Worm (Caenorhabditis elegans): ENCODE data around the gene efhd-1.
A peak's percentile ranks its signal among the peaks of the same experiment; 100 is the strongest.

Gene efhd-1

ce11 chrII:14175099-14175498 is 3.5 kb upstream of the efhd-1 start, which contains the start of gene Y48B6A.5 (continued):
- TF ChIP-seq athp-1 (tag; optimal IDR thresholded peaks at IDR 0.05) (no peak), efl-1 (GFP tag; optimal IDR thresholded peaks at IDR 0.05) (no peak), ztf-18 (tag; optimal IDR thresholded peaks at IDR 0.05) (no peak), ceh-40 (GFP tag; IDR thresholded peaks at IDR 0.05) (no peak), lir-1 (GFP tag; conservative IDR thresholded peaks at IDR 0.05) (no peak)

DNA sequence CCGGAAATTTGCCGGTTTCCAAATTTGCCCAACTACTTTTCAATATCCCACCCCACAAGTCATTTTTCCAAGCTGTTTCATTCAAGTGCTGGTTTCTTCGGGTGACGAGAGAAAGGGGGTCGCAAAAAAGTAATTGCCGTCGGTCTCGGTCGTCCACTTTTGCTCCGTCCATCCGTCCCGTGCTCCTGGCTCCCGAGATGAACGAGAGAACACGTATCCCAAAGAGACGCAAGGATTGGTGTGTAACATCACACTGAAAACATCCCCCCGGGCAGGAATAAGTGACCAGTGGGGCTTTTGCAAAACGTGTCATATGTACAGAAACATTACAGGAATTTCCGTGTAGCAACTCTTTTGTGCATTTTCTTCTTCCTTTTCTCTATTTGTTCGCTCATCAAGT is 2.0 kb upstream of the efhd-1 start:
- TF ChIP-seq nhr-80 (tag; optimal IDR thresholded peaks at IDR 0.05), result no peak
- peak; percentile 50; the same call in 1 of the 2 replicates for TF ChIP-seq zfh-2 (GFP tag; conservative IDR thresholded peaks at IDR 0.05)

- no peak for TF ChIP-seq ceh-91 (GFP tag; IDR thresholded peaks at IDR 0.05)
- peak; percentile 6 for TF ChIP-seq atf-7 (tag; optimal IDR thresholded peaks at IDR 0.05)
Observed at ce11 chrII:14186937-14187336, 8.3 kb downstream of the efhd-1 start.

ce11 chrII:14187456-14187855 is 8.8 kb downstream of the efhd-1 start:
- TF ChIP-seq nfya-2 (GFP tag; IDR thresholded peaks at IDR 0.05), result no peak
- no peak for TF ChIP-seq madf-8 (GFP tag; conservative IDR thresholded peaks at IDR 0.05)
- TF ChIP-seq T26A5.8 (tag; optimal IDR thresholded peaks at IDR 0.05), result no peak
- TF ChIP-seq hsf-1 (GFP tag; IDR thresholded peaks at IDR 0.05), result no peak
- no peak for TF ChIP-seq ets-4 (GFP tag; optimal IDR thresholded peaks at IDR 0.05)
- TF ChIP-seq nhr-120 (GFP tag; IDR thresholded peaks at IDR 0.05), result no peak
- no peak for TF ChIP-seq rpc-1 (optimal IDR thresholded peaks at IDR 0.05)
- TF ChIP-seq rpc-1 (tag; optimal IDR thresholded peaks at IDR 0.05), result no peak
- TF ChIP-seq rec-8 (tag; optimal IDR thresholded peaks at IDR 0.05), result no peak
- no peak for TF ChIP-seq ztf-22 (GFP tag; optimal IDR thresholded peaks at IDR 0.05)
- TF ChIP-seq aptf-2 (GFP tag; conservative IDR thresholded peaks at IDR 0.05), result no peak
- no peak for TF ChIP-seq snpc-1.1 (tag; optimal IDR thresholded peaks at IDR 0.05; ENCODE audit: insufficient read depth)
- TF ChIP-seq F33H1.4 (GFP tag; IDR thresholded peaks at IDR 0.05), result no peak
- no peak for TF ChIP-seq tlf-1 (GFP tag; optimal IDR thresholded peaks at IDR 0.05)
- no peak for TF ChIP-seq let-526 (GFP tag; IDR thresholded peaks at IDR 0.05)
- TF ChIP-seq fkh-3 (tag; optimal IDR thresholded peaks at IDR 0.05), result no peak
- TF ChIP-seq him-1 (tag; optimal IDR thresholded peaks at IDR 0.05), result no peak
- TF ChIP-seq F39B2.1 (GFP tag; IDR thresholded peaks at IDR 0.05), result no peak
- TF ChIP-seq hlh-26 (GFP tag; conservative IDR thresholded peaks at IDR 0.05), result no peak
- no peak for TF ChIP-seq snpc-1.3 (tag; optimal IDR thresholded peaks at IDR 0.05; ENCODE audit: insufficient read depth)

DNA sequence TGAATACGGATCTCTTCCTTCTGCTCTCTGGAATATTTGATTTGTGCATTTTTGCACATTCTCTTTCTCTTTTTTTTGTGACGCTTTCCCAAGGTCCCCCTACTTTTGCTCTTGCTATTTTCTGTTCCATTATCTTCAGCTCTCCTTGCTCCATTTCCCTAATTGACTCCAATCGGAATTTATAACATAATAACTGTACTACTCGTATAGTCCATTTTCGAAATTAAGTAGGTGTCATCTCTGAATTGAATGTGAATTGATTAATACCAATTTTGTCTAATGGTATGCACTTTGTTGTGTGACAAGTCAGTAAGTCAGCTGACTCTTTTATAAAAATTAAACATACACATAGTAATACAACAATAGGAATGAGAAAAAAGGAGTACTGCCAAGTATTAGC is 17.3 kb downstream of the efhd-1 start:
- TF ChIP-seq Y67H2A.10 (GFP tag; conservative IDR thresholded peaks at IDR 0.05) (no peak), let-607 (tag; optimal IDR thresholded peaks at IDR 0.05) (no peak), Y53F4B.3 (GFP tag; IDR thresholded peaks at IDR 0.05) (no peak), F52B5.7 (tag; optimal IDR thresholded peaks at IDR 0.05) (no peak), ceh-91 (GFP tag; IDR thresholded peaks at IDR 0.05) (no peak), bed-2 (GFP tag; IDR thresholded peaks at IDR 0.05) (no peak), F49E8.2 (tag; optimal IDR thresholded peaks at IDR 0.05; ENCODE audit: insufficient read depth) (no peak), unc-130 (GFP tag; optimal IDR thresholded peaks at IDR 0.05) (no peak), K11D2.4 (GFP tag; IDR thresholded peaks at IDR 0.05) (no peak)

All from whole organism, young adult.